Fruit fly (Drosophila melanogaster) whole organism, embryonic: ENCODE results near the gene Eip75B.

Experiments used
- Adf1 ChIP-seq: fragments of 200-800 bp; sonication (Bioruptor generic); IDR thresholded peaks from 2 replicates; pipeline ENCODE4 v1.3.6; 2022; ENCODE audit warnings: missing biosample characterization, missing genetic modification characterization
- CG11398 ChIP-seq: fragments of 200-800 bp; sonication (Bioruptor generic); optimal IDR thresholded peaks from 2 replicates; lab custom pipeline; 2016; ENCODE audit warnings: missing biosample characterization, missing genetic modification characterization
- CG12391 ChIP-seq: fragments of 200-800 bp; sonication (Bioruptor generic); optimal IDR thresholded peaks from 3 replicates; lab custom pipeline; 2018; ENCODE audit warnings: missing biosample characterization, mild to moderate bottlenecking, missing genetic modification characterization, moderate library complexity
- CG13123 ChIP-seq: fragments of 200-800 bp; sonication (Bioruptor generic); optimal IDR thresholded peaks from 2 replicates; lab custom pipeline; 2016; ENCODE audit warnings: missing biosample characterization, missing genetic modification characterization
- CG13424 ChIP-seq: fragments of 200-800 bp; sonication (Bioruptor generic); optimal IDR thresholded peaks from 2 replicates; lab custom pipeline; 2019; ENCODE audit warnings: missing biosample characterization, mild to moderate bottlenecking, missing genetic modification characterization, moderate library complexity
- CG13624 ChIP-seq: fragments of 200-800 bp; sonication (Bioruptor generic); optimal IDR thresholded peaks from 2 replicates; lab custom pipeline; 2016; ENCODE audit warnings: missing biosample characterization, missing genetic modification characterization
- CG15269 ChIP-seq: fragments of 200-800 bp; sonication (Bioruptor generic); optimal IDR thresholded peaks from 2 replicates; lab custom pipeline; 2018; ENCODE audit warnings: missing biosample characterization, mild to moderate bottlenecking, missing genetic modification characterization, moderate library complexity
- CG17359 ChIP-seq: fragments of 200-800 bp; sonication (Bioruptor generic); optimal IDR thresholded peaks from 3 replicates; lab custom pipeline; 2018; ENCODE audit warnings: missing biosample characterization, mild to moderate bottlenecking, missing genetic modification characterization, moderate library complexity
- CG2120 ChIP-seq: fragments of 200-800 bp; sonication (Bioruptor generic); optimal IDR thresholded peaks from 3 replicates; lab custom pipeline; 2016; ENCODE audit warnings: missing biosample characterization, missing genetic modification characterization
- CG30431 ChIP-seq: fragments of 200-800 bp; sonication (Bioruptor generic); optimal IDR thresholded peaks from 2 replicates; lab custom pipeline; 2017; ENCODE audit warnings: missing biosample characterization, missing genetic modification characterization
- CG31388 ChIP-seq: fragments of 200-800 bp; sonication (Bioruptor generic); optimal IDR thresholded peaks from 2 replicates; lab custom pipeline; 2016; ENCODE audit warnings: missing biosample characterization, missing genetic modification characterization
- CG31441 ChIP-seq: fragments of 200-800 bp; sonication (Bioruptor generic); IDR thresholded peaks from 2 replicates; pipeline ENCODE4 v1.3.6; 2022; ENCODE audit warnings: missing biosample characterization, missing genetic modification characterization
- CG3163 ChIP-seq: fragments of 200-800 bp; sonication (Bioruptor generic); optimal IDR thresholded peaks from 3 replicates; lab custom pipeline; 2016; ENCODE audit warnings: missing biosample characterization, missing genetic modification characterization
- CG34376 ChIP-seq: fragments of 200-800 bp; sonication (Bioruptor generic); optimal IDR thresholded peaks from 2 replicates; lab custom pipeline; 2018; ENCODE audit warnings: missing biosample characterization, mild to moderate bottlenecking, missing genetic modification characterization
- CG5180 ChIP-seq: fragments of 200-800 bp; sonication (Bioruptor generic); optimal IDR thresholded peaks from 3 replicates; lab custom pipeline; 2017; ENCODE audit warnings: missing biosample characterization, missing genetic modification characterization, mild to moderate bottlenecking, moderate library complexity, missing genetic modification reagents
- CG5953 ChIP-seq: fragments of 200-800 bp; sonication (Bioruptor generic); IDR thresholded peaks from 2 replicates; pipeline ENCODE4 v1.3.6; 2022; ENCODE audit warnings: missing biosample characterization, missing genetic modification characterization
- CG6654 ChIP-seq: fragments of 200-800 bp; sonication (Bioruptor generic); optimal IDR thresholded peaks from 2 replicates; lab custom pipeline; 2017; ENCODE audit warnings: missing biosample characterization, mild to moderate bottlenecking, missing genetic modification characterization
- CG6765 ChIP-seq: fragments of 200-800 bp; sonication (Bioruptor generic); optimal IDR thresholded peaks from 3 replicates; lab custom pipeline; 2017; ENCODE audit warnings: missing biosample characterization, mild to moderate bottlenecking, missing genetic modification characterization
- D ChIP-seq, 2 experiments: fragments of 200-800 bp in 1 of 2; fragments of >200 bp in 1 of 2; sonication (Bioruptor generic) in 1 of 2; optimal IDR thresholded peaks; 2 replicates in 1 of 2; 3 replicates in 1 of 2; lab custom pipeline; 2017; ENCODE audit warnings: mild to moderate bottlenecking in 1 of 2, missing biosample characterization in 1 of 2, missing genetic modification characterization in 1 of 2, missing genetic modification reagents in 1 of 2
- Dad ChIP-seq: fragments of 200-800 bp; sonication (Bioruptor generic); optimal IDR thresholded peaks from 3 replicates; lab custom pipeline; 2016; ENCODE audit warnings: missing biosample characterization, missing genetic modification characterization
- Deaf1 ChIP-seq: fragments of 200-800 bp; optimal IDR thresholded peaks from 3 replicates; lab custom pipeline; 2019; ENCODE audit warnings: missing biosample characterization, mild to moderate bottlenecking, missing genetic modification characterization, moderate library complexity
- Dp ChIP-seq: fragments of 200-800 bp; sonication (Bioruptor generic); optimal IDR thresholded peaks from 2 replicates; lab custom pipeline; 2018; ENCODE audit warnings: missing biosample characterization, mild to moderate bottlenecking, missing genetic modification characterization, moderate library complexity
- Ets97D ChIP-seq: fragments of 200-800 bp; sonication (Bioruptor generic); optimal IDR thresholded peaks from 3 replicates; lab custom pipeline; 2016; ENCODE audit warnings: missing biosample characterization, missing genetic modification characterization
- Fer3 ChIP-seq: fragments of 200-800 bp; sonication (Bioruptor generic); optimal IDR thresholded peaks from 2 replicates; lab custom pipeline; 2018; ENCODE audit warnings: missing biosample characterization, mild to moderate bottlenecking, missing genetic modification characterization, moderate library complexity
- Gsc ChIP-seq: fragments of 200-800 bp; sonication (Bioruptor generic); IDR thresholded peaks from 2 replicates; pipeline ENCODE4 v1.3.6; 2022; ENCODE audit warnings: missing biosample characterization, missing genetic modification characterization
- Hr3 ChIP-seq: fragments of 200-800 bp; sonication (Bioruptor generic); optimal IDR thresholded peaks from 3 replicates; lab custom pipeline; 2016; ENCODE audit warnings: missing biosample characterization, missing genetic modification characterization
- Ptx1 ChIP-seq: fragments of 200-800 bp; sonication (Bioruptor generic); IDR thresholded peaks from 2 replicates; pipeline ENCODE4 v1.3.6; 2022; ENCODE audit warnings: missing biosample characterization, missing genetic modification characterization
- Sox100B ChIP-seq: fragments of 200-800 bp; sonication (Bioruptor generic); optimal IDR thresholded peaks from 3 replicates; lab custom pipeline; 2018; ENCODE audit warnings: missing biosample characterization, mild to moderate bottlenecking, missing genetic modification characterization
- Usf ChIP-seq: fragments of 200-800 bp; sonication (Bioruptor generic); optimal IDR thresholded peaks from 2 replicates; lab custom pipeline; 2017; ENCODE audit warnings: missing genotype, missing biosample characterization, missing genetic modification characterization
- Xbp1 ChIP-seq: fragments of 200-800 bp; sonication (Bioruptor generic); optimal IDR thresholded peaks from 3 replicates; lab custom pipeline; 2016; ENCODE audit warnings: missing biosample characterization, mild to moderate bottlenecking, missing genetic modification characterization
- ase ChIP-seq: fragments of 200-800 bp; sonication (Bioruptor generic); IDR thresholded peaks from 3 replicates; pipeline ENCODE4 v1.3.6; 2022; ENCODE audit warnings: missing biosample characterization, missing genetic modification characterization
- bigmax ChIP-seq: fragments of 200-800 bp; sonication (Bioruptor generic); optimal IDR thresholded peaks from 2 replicates; lab custom pipeline; 2018; ENCODE audit warnings: missing biosample characterization, mild to moderate bottlenecking, missing genetic modification characterization
- bowl ChIP-seq: fragments of 200-800 bp; sonication (Bioruptor generic); IDR thresholded peaks from 2 replicates; pipeline ENCODE4 v1.3.6; 2022; ENCODE audit warnings: missing biosample characterization, missing genetic modification characterization
- dpn ChIP-seq, 2 experiments: fragments of 200-800 bp; sonication (Bioruptor generic); optimal IDR thresholded peaks; 3 replicates each; lab custom pipeline; 2016; ENCODE audit warnings: missing biosample characterization in 2 of 2, missing genetic modification characterization in 2 of 2
- fd102C ChIP-seq: fragments of 200-800 bp; sonication (Bioruptor generic); optimal IDR thresholded peaks from 2 replicates; lab custom pipeline; 2018; ENCODE audit warnings: missing biosample characterization, mild to moderate bottlenecking, missing genetic modification characterization, moderate library complexity
- fd64A ChIP-seq: fragments of 200-800 bp; sonication (Bioruptor generic); optimal IDR thresholded peaks from 3 replicates; lab custom pipeline; 2018; ENCODE audit warnings: missing biosample characterization, mild to moderate bottlenecking, missing genetic modification characterization
- nerfin-1 ChIP-seq: fragments of 200-800 bp; sonication (Bioruptor generic); optimal IDR thresholded peaks from 3 replicates; lab custom pipeline; 2019; ENCODE audit warnings: missing biosample characterization, mild to moderate bottlenecking, missing genetic modification characterization, moderate library complexity
- nmo ChIP-seq: fragments of 200-800 bp; sonication (Bioruptor generic); optimal IDR thresholded peaks from 2 replicates; lab custom pipeline; 2018; ENCODE audit warnings: missing biosample characterization, mild to moderate bottlenecking, missing genetic modification characterization, moderate library complexity
- odd ChIP-seq: fragments of 200-800 bp; sonication (Bioruptor generic); optimal IDR thresholded peaks from 2 replicates; lab custom pipeline; 2017; ENCODE audit warnings: missing biosample characterization, mild to moderate bottlenecking, missing genetic modification characterization
- org-1 ChIP-seq: fragments of 200-800 bp; sonication (Bioruptor generic); optimal IDR thresholded peaks from 2 replicates; lab custom pipeline; 2017; ENCODE audit warnings: missing biosample characterization, missing genetic modification characterization
- pfk ChIP-seq: fragments of 200-800 bp; sonication (Bioruptor generic); optimal IDR thresholded peaks from 2 replicates; lab custom pipeline; 2018; ENCODE audit warnings: missing biosample characterization, mild to moderate bottlenecking, missing genetic modification characterization, moderate library complexity
- pho ChIP-seq: fragments of 200-800 bp; sonication (Bioruptor generic); optimal IDR thresholded peaks from 2 replicates; lab custom pipeline; 2016; ENCODE audit warnings: missing biosample characterization, missing genetic modification characterization
- phol ChIP-seq: fragments of 200-800 bp; sonication (Bioruptor generic); optimal IDR thresholded peaks from 3 replicates; lab custom pipeline; 2018; ENCODE audit warnings: missing biosample characterization, mild to moderate bottlenecking, missing genetic modification characterization, moderate library complexity
- pros ChIP-seq: fragments of 200-800 bp; sonication (Bioruptor generic); optimal IDR thresholded peaks from 3 replicates; lab custom pipeline; 2019; ENCODE audit warnings: missing biosample characterization, mild to moderate bottlenecking, missing genetic modification characterization, moderate library complexity
- sd ChIP-seq: fragments of 200-800 bp; sonication (Bioruptor generic); optimal IDR thresholded peaks from 3 replicates; lab custom pipeline; 2018; ENCODE audit warnings: missing biosample characterization, mild to moderate bottlenecking, missing genetic modification characterization, moderate library complexity
- sr ChIP-seq: fragments of 200-800 bp; sonication (Bioruptor generic); IDR thresholded peaks from 3 replicates; pipeline ENCODE4 v1.3.6; 2022; ENCODE audit warnings: missing biosample characterization, missing genetic modification characterization
- tgo ChIP-seq: fragments of 200-800 bp; sonication (Bioruptor generic); IDR thresholded peaks from 3 replicates; pipeline ENCODE4 v1.3.6; 2022; ENCODE audit warnings: missing biosample characterization, missing genetic modification characterization
- tin ChIP-seq: fragments of 200-800 bp; sonication (Bioruptor generic); optimal IDR thresholded peaks from 3 replicates; lab custom pipeline; 2016; ENCODE audit warnings: missing biosample characterization, missing genetic modification characterization
- yki ChIP-seq: fragments of >200 bp; optimal IDR thresholded peaks from 3 replicates; lab custom pipeline; 2018
- zf30C ChIP-seq: fragments of 200-800 bp; sonication (Bioruptor generic); optimal IDR thresholded peaks from 3 replicates; lab custom pipeline; 2018; ENCODE audit warnings: missing biosample characterization, mild to moderate bottlenecking, missing genetic modification characterization

The Eip75B gene

DNA sequence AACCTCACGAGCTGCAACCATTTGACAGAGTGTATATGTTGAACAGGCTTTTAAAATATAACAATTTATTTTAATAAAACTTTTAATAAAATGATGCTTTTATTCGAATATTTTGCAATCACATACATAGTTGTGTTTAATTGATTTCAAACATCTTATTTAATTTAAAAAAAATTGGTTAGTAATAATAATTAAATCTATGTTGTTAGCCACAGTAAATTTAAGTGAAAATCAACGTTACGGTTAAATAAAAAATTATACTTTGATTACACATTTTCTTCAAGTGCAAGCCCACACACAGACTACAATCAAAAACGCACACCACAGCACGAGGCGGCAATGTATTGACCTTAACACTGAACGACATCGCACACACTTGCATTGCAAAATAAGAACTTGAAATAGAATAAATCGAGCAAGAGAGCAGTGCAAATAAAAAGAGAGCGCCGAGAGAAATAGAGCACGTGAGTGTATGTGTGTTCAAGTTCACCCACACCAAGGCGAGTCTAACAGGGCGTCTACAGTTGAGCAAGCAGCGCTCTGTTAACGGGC, 1.5 kb downstream of the Eip75B start (continued):
- peak; percentile 44 for TF ChIP-seq CG13424 (tag; lab: Kevin White, UChicago)
- no peak for TF ChIP-seq CG6765
- peak; percentile 26 for TF ChIP-seq zf30C
- TF ChIP-seq Ets97D (GFP tag; lab: Kevin White, UChicago): no peak
- no peak for TF ChIP-seq Dp
- TF ChIP-seq Adf1 (GFP tag; lab: Robert Waterston, UW): peak; percentile 39; the same call in 1 of the 2 replicates
- TF ChIP-seq Fer3 (tag; lab: Kevin White, UChicago): peak; percentile 11
- TF ChIP-seq sr: no peak
- TF ChIP-seq tin: no peak
- no peak for TF ChIP-seq ase (GFP tag; lab: Robert Waterston, UW)
- TF ChIP-seq bowl: no peak
- TF ChIP-seq dpn (GFP tag; optimal IDR thresholded peaks at IDR 0.05; lab: Kevin White, UChicago): peak in 1 of 2 experiments; percentile 17
- TF ChIP-seq bigmax (GFP tag; lab: Kevin White, UChicago): no peak
- no peak for TF ChIP-seq CG5953 (GFP tag; lab: Robert Waterston, UW)
- TF ChIP-seq CG13123 (GFP tag; lab: Kevin White, UChicago): no peak
- no peak for TF ChIP-seq Dad (GFP tag; lab: Kevin White, UChicago)
- peak; percentile 57 for TF ChIP-seq phol (tag; lab: Kevin White, UChicago)
- peak; percentile 47 for TF ChIP-seq CG15269 (tag; lab: Kevin White, UChicago)
- peak; percentile 34 for TF ChIP-seq Deaf1
- TF ChIP-seq odd (GFP tag; lab: Kevin White, UChicago): peak; percentile 17
- TF ChIP-seq nerfin-1 (tag; lab: Kevin White, UChicago): no peak
- no peak for TF ChIP-seq fd102C (GFP tag; lab: Kevin White, UChicago)
- TF ChIP-seq nmo: peak; percentile 45
- no peak for TF ChIP-seq CG31388 (GFP tag; lab: Kevin White, UChicago)
- no peak for TF ChIP-seq CG3163 (GFP tag; lab: Kevin White, UChicago)
- no peak for TF ChIP-seq org-1
- peak; percentile 9 for TF ChIP-seq Xbp1
- TF ChIP-seq CG6654 (GFP tag; lab: Kevin White, UChicago): no peak
- no peak for TF ChIP-seq CG30431 (GFP tag; lab: Kevin White, UChicago)
- 0 out of 2 replicates have a peak, but pooled peaks have one; percentile 24 for TF ChIP-seq Ptx1 (GFP tag; lab: Robert Waterston, UW)
- TF ChIP-seq pros (GFP tag; lab: Kevin White, UChicago): no peak
- no peak for TF ChIP-seq D (optimal IDR thresholded peaks at IDR 0.05; lab: Kevin White, UChicago)
- TF ChIP-seq D (GFP tag; optimal IDR thresholded peaks at IDR 0.05; lab: Kevin White, UChicago): peak; percentile 14
- no peak for TF ChIP-seq pho (GFP tag; lab: Kevin White, UChicago)
- no peak for TF ChIP-seq CG34376 (GFP tag; lab: Kevin White, UChicago)
- no peak for TF ChIP-seq CG5180 (GFP tag; lab: Kevin White, UChicago)
- no peak for TF ChIP-seq CG13624 (GFP tag; lab: Kevin White, UChicago)
- no peak for TF ChIP-seq Usf (GFP tag; lab: Kevin White, UChicago)
- TF ChIP-seq CG2120 (GFP tag; lab: Kevin White, UChicago): peak; percentile 34
- TF ChIP-seq sd (tag; lab: Kevin White, UChicago): no peak
- peak; percentile 60 for TF ChIP-seq yki
- no peak for TF ChIP-seq tgo (GFP tag; lab: Robert Waterston, UW)
- no peak for TF ChIP-seq CG17359 (tag; lab: Kevin White, UChicago)
- TF ChIP-seq Gsc (GFP tag; lab: Robert Waterston, UW): no peak
- TF ChIP-seq fd64A: no peak
- TF ChIP-seq Hr3 (GFP tag; lab: Kevin White, UChicago): peak; percentile 5
- no peak for TF ChIP-seq pfk
- TF ChIP-seq CG11398 (GFP tag; lab: Kevin White, UChicago): no peak
- peak; percentile 28 for TF ChIP-seq Sox100B (GFP tag; lab: Kevin White, UChicago)
- peak; percentile 55; the same call in 1 of the 2 replicates for TF ChIP-seq CG31441 (GFP tag; lab: Robert Waterston, UW)
- peak; percentile 56 for TF ChIP-seq CG12391
